Worm (Caenorhabditis elegans): Measurements from ENCODE around the gene F33H1.4.

DNA sequence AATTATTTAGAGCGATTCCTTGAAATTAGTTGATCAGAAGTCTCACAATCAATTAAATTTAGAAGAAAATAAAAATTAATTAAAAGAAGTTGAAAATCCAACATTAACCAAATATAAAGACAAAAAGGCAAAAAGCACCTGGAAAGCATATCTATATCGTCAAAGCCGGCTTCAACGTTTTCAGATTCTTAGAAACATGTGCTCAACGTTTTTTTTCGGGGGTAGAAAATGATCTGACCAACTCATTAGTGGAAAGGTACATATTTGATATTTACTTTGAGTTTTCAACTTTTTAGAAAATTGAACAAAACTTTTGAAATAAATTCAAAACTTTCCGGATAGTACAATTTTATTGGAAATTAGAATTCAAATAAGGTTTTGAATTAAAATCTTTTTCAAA lies 41.6 kb upstream of the F33H1.4 start:
- TF ChIP-seq F13C5.2 (tag; optimal IDR thresholded peaks at IDR 0.05) (no peak), flt-1 (GFP tag; IDR thresholded peaks at IDR 0.05) (no peak), ama-1 (optimal IDR thresholded peaks at IDR 0.05) (no peak), aly-1 (tag; optimal IDR thresholded peaks at IDR 0.05) (no peak), sea-1 (GFP tag; conservative IDR thresholded peaks at IDR 0.05) (no peak), ceh-13 (GFP tag; optimal IDR thresholded peaks at IDR 0.05) (no peak), scrt-1 (GFP tag; IDR thresholded peaks at IDR 0.05) (no peak), ceh-36 (tag; optimal IDR thresholded peaks at IDR 0.05) (no peak), tbx-11 (GFP tag; IDR thresholded peaks at IDR 0.05) (no peak), tra-4 (tag; optimal IDR thresholded peaks at IDR 0.05) (no peak), B0310.2 (tag; optimal IDR thresholded peaks at IDR 0.05) (no peak), ets-7 (tag; optimal IDR thresholded peaks at IDR 0.05) (no peak), hnd-1 (tag; optimal IDR thresholded peaks at IDR 0.05) (no peak), hmbx-1 (tag; optimal IDR thresholded peaks at IDR 0.05) (no peak)
